Fruit fly (Drosophila melanogaster) whole organism, embryonic: ENCODE measurements around the gene alpha-Est3.
A peak's percentile ranks its signal among the peaks of the same experiment; 100 is the strongest.

Experiments used
- Awh ChIP-seq: fragments of 200-800 bp; sonication (Bioruptor generic); IDR thresholded peaks from 2 replicates; pipeline ENCODE4, ENCODE4 v1.3.6; 2022; ENCODE audit warnings: missing biosample characterization, missing genetic modification characterization
- Bdp1 ChIP-seq: fragments of 200-800 bp; sonication (Bioruptor generic); optimal IDR thresholded peaks from 3 replicates; lab custom pipeline; 2016; ENCODE audit warnings: missing biosample characterization, missing genetic modification characterization
- CG10209 ChIP-seq: fragments of 200-800 bp; sonication (Bioruptor generic); optimal IDR thresholded peaks from 3 replicates; lab custom pipeline; 2017; ENCODE audit warnings: missing biosample characterization, mild to moderate bottlenecking, missing genetic modification characterization, missing genetic modification reagents
- CG10462 ChIP-seq: fragments of 200-800 bp; sonication (Bioruptor generic); optimal IDR thresholded peaks from 2 replicates; lab custom pipeline; 2016; ENCODE audit warnings: missing biosample characterization, missing genetic modification characterization
- CG11456 ChIP-seq: fragments of 200-800 bp; sonication (Bioruptor generic); IDR thresholded peaks from 3 replicates; pipeline ENCODE4 v1.3.6; 2022; ENCODE audit warnings: missing biosample characterization, missing genetic modification characterization
- CG12104 ChIP-seq: fragments of 200-800 bp; sonication (Bioruptor generic); optimal IDR thresholded peaks from 3 replicates; lab custom pipeline; 2016; ENCODE audit warnings: missing biosample characterization, missing genetic modification characterization
- CG1233 ChIP-seq: fragments of 200-800 bp; sonication (Bioruptor generic); optimal IDR thresholded peaks from 4 replicates; lab custom pipeline; 2018; ENCODE audit warnings: missing biosample characterization, mild to moderate bottlenecking, missing genetic modification characterization
- CG13123 ChIP-seq: fragments of 200-800 bp; sonication (Bioruptor generic); optimal IDR thresholded peaks from 2 replicates; lab custom pipeline; 2016; ENCODE audit warnings: missing biosample characterization, missing genetic modification characterization
- CG15514 ChIP-seq: fragments of 200-800 bp; sonication (Bioruptor generic); optimal IDR thresholded peaks from 3 replicates; lab custom pipeline; 2017; ENCODE audit warnings: missing biosample characterization, missing genetic modification characterization, mild to moderate bottlenecking, moderate library complexity, missing genetic modification reagents
- CG1647 ChIP-seq: fragments of 200-800 bp; sonication (Bioruptor generic); optimal IDR thresholded peaks from 3 replicates; lab custom pipeline; 2016; ENCODE audit warnings: missing biosample characterization, missing genetic modification characterization
- CG17186 ChIP-seq: fragments of 200-800 bp; sonication (Bioruptor generic); optimal IDR thresholded peaks from 3 replicates; lab custom pipeline; 2017; ENCODE audit warnings: missing biosample characterization, missing genetic modification reagents, missing genetic modification characterization
- CG17912 ChIP-seq: fragments of 200-800 bp; sonication (Bioruptor generic); optimal IDR thresholded peaks from 2 replicates; lab custom pipeline; 2018; ENCODE audit warnings: missing biosample characterization, mild to moderate bottlenecking, missing genetic modification characterization
- CG2199 ChIP-seq: fragments of 200-800 bp; sonication (Bioruptor generic); IDR thresholded peaks from 3 replicates; pipeline ENCODE4 v1.3.6; 2022; ENCODE audit warnings: missing biosample characterization, missing genetic modification characterization
- CG30403 ChIP-seq: fragments of 200-800 bp; sonication (Bioruptor generic); optimal IDR thresholded peaks from 3 replicates; lab custom pipeline; 2016; ENCODE audit warnings: missing biosample characterization, missing genetic modification characterization
- CG3838 ChIP-seq: fragments of 200-800 bp; sonication (Bioruptor generic); optimal IDR thresholded peaks from 3 replicates; lab custom pipeline; 2016; ENCODE audit warnings: missing biosample characterization, missing genetic modification characterization
- CG3847 ChIP-seq: fragments of 200-800 bp; sonication (Bioruptor generic); IDR thresholded peaks from 2 replicates; pipeline ENCODE4 v1.3.6; 2022; ENCODE audit warnings: missing biosample characterization, missing genetic modification characterization
- CG5180 ChIP-seq: fragments of 200-800 bp; sonication (Bioruptor generic); optimal IDR thresholded peaks from 3 replicates; lab custom pipeline; 2017; ENCODE audit warnings: missing biosample characterization, missing genetic modification characterization, mild to moderate bottlenecking, moderate library complexity, missing genetic modification reagents
- CG6683 ChIP-seq: fragments of 200-800 bp; sonication (Bioruptor generic); optimal IDR thresholded peaks from 2 replicates; lab custom pipeline; 2017; ENCODE audit warnings: missing biosample characterization, mild to moderate bottlenecking, missing genetic modification characterization, missing genetic modification reagents
- CG7963 ChIP-seq: fragments of 200-800 bp; sonication (Bioruptor generic); IDR thresholded peaks from 3 replicates; pipeline ENCODE4 v1.3.6; 2022; ENCODE audit warnings: missing biosample characterization, missing genetic modification characterization; ENCODE audit not compliant: partially characterized antibody
- Camta ChIP-seq: fragments of 200-800 bp; sonication (Bioruptor generic); optimal IDR thresholded peaks from 2 replicates; lab custom pipeline; 2016; ENCODE audit warnings: missing biosample characterization, missing genetic modification characterization
- Drgx ChIP-seq: fragments of 200-800 bp; sonication (Bioruptor generic); IDR thresholded peaks from 2 replicates; pipeline ENCODE4 v1.3.6; 2022; ENCODE audit warnings: missing biosample characterization, missing genetic modification characterization
- H2.0 ChIP-seq: fragments of 200-800 bp; sonication (Bioruptor generic); IDR thresholded peaks from 2 replicates; pipeline ENCODE4 v1.3.6; 2022; ENCODE audit warnings: missing biosample characterization, missing genetic modification characterization
- HLHmδ ChIP-seq: fragments of 200-800 bp; sonication (Bioruptor generic); optimal IDR thresholded peaks from 2 replicates; lab custom pipeline; 2018; ENCODE audit warnings: missing biosample characterization, mild to moderate bottlenecking, missing genetic modification characterization, moderate library complexity
- HmgZ ChIP-seq: fragments of 200-800 bp; sonication (Bioruptor generic); optimal IDR thresholded peaks from 2 replicates; lab custom pipeline; 2018; ENCODE audit warnings: missing biosample characterization, mild to moderate bottlenecking, missing genetic modification characterization
- MBD-R2 ChIP-seq: fragments of 200-800 bp; sonication (Bioruptor generic); IDR thresholded peaks from 2 replicates; pipeline ENCODE4 v1.3.6; 2022; ENCODE audit warnings: missing biosample characterization, missing genetic modification characterization
- Med ChIP-seq: fragments of 200-800 bp; sonication (Bioruptor generic); peaks from one replicate; lab custom pipeline; 2016; ENCODE audit warnings: missing biosample characterization, missing genetic modification characterization, mild to moderate bottlenecking, inconsistent platforms, moderate library complexity
- Mrtf ChIP-seq: fragments of 200-800 bp; sonication (Bioruptor generic); IDR thresholded peaks from 3 replicates; pipeline ENCODE4 v1.3.6; 2022; ENCODE audit warnings: missing biosample characterization, missing genetic modification characterization
- NC2β ChIP-seq: fragments of 200-800 bp; sonication (Bioruptor generic); optimal IDR thresholded peaks from 2 replicates; lab custom pipeline; 2016; ENCODE audit warnings: missing biosample characterization, missing genetic modification characterization
- Pdp1 ChIP-seq, 2 experiments: fragments of 200-800 bp; sonication (Bioruptor generic); optimal IDR thresholded peaks; 3 replicates each; lab custom pipeline; 2016; ENCODE audit warnings: missing biosample characterization in 2 of 2, missing genetic modification characterization in 2 of 2, mild to moderate bottlenecking in 1 of 2, moderate library complexity in 1 of 2
- Taf1 ChIP-seq: fragments of 200-800 bp; sonication (Bioruptor generic); IDR thresholded peaks from 2 replicates; pipeline ENCODE4 v1.3.6; 2022; ENCODE audit warnings: missing biosample characterization, missing genetic modification characterization
- Tbp ChIP-seq: fragments of >200 bp; optimal IDR thresholded peaks from 2 replicates; lab custom pipeline; 2018; ENCODE audit warnings: missing biosample characterization, missing genetic modification characterization
- ara ChIP-seq: fragments of 200-800 bp; sonication (Bioruptor generic); IDR thresholded peaks from 2 replicates; pipeline ENCODE4 v1.3.6; 2022; ENCODE audit warnings: missing biosample characterization, missing genetic modification characterization
- ci ChIP-seq: fragments of 200-800 bp; sonication (Bioruptor generic); IDR thresholded peaks from 3 replicates; pipeline ENCODE4 v1.3.6; 2022; ENCODE audit warnings: missing biosample characterization, missing genetic modification characterization
- crp ChIP-seq, 2 experiments: fragments of 200-800 bp; sonication (Bioruptor generic); optimal IDR thresholded peaks; 2 replicates in 1 of 2; 3 replicates in 1 of 2; lab custom pipeline; 2017; ENCODE audit warnings: missing biosample characterization in 2 of 2, missing genetic modification characterization in 2 of 2, mild to moderate bottlenecking in 1 of 2, moderate library complexity in 1 of 2
- danr ChIP-seq: fragments of 200-800 bp; sonication (Bioruptor generic); IDR thresholded peaks from 2 replicates; pipeline ENCODE4 v1.3.6; 2022; ENCODE audit warnings: missing biosample characterization, missing genetic modification characterization
- disco-r ChIP-seq: fragments of 200-800 bp; sonication (Bioruptor generic); optimal IDR thresholded peaks from 2 replicates; lab custom pipeline; 2016; ENCODE audit warnings: missing biosample characterization, missing genetic modification characterization
- en ChIP-seq: fragments of 200-800 bp; sonication (Bioruptor generic); optimal IDR thresholded peaks from 2 replicates; lab custom pipeline; 2016; ENCODE audit warnings: missing biosample characterization, missing genetic modification characterization
- hbn ChIP-seq: fragments of 200-800 bp; sonication (Bioruptor generic); IDR thresholded peaks from 2 replicates; pipeline ENCODE4 v1.3.6; 2022; ENCODE audit warnings: missing biosample characterization, missing genetic modification characterization; ENCODE audit not compliant: partially characterized antibody
- kah ChIP-seq: fragments of 200-800 bp; sonication (Bioruptor generic); optimal IDR thresholded peaks from 2 replicates; lab custom pipeline; 2018; ENCODE audit warnings: missing biosample characterization, mild to moderate bottlenecking, missing genetic modification characterization
- kay ChIP-seq: fragments of 200-800 bp; sonication (Bioruptor generic); optimal IDR thresholded peaks from 2 replicates; lab custom pipeline; 2016; ENCODE audit warnings: missing biosample characterization, missing genetic modification characterization
- klu ChIP-seq: fragments of 200-800 bp; sonication (Bioruptor generic); IDR thresholded peaks from 2 replicates; pipeline ENCODE4 v1.3.6; 2022; ENCODE audit warnings: missing biosample characterization, missing genetic modification characterization
- luna ChIP-seq: fragments of 200-800 bp; sonication (Bioruptor generic); optimal IDR thresholded peaks from 2 replicates; lab custom pipeline; 2016; ENCODE audit warnings: missing biosample characterization, missing genetic modification characterization
- nmo ChIP-seq: fragments of 200-800 bp; sonication (Bioruptor generic); optimal IDR thresholded peaks from 2 replicates; lab custom pipeline; 2018; ENCODE audit warnings: missing biosample characterization, mild to moderate bottlenecking, missing genetic modification characterization, moderate library complexity
- otp ChIP-seq: fragments of 200-800 bp; sonication (Bioruptor generic); IDR thresholded peaks from 3 replicates; pipeline ENCODE4, ENCODE4 v1.3.6; 2022; ENCODE audit warnings: missing biosample characterization, missing genetic modification characterization
- peb ChIP-seq: fragments of 200-800 bp; sonication (Bioruptor generic); IDR thresholded peaks from 2 replicates; pipeline ENCODE4 v1.3.6; 2022; ENCODE audit warnings: missing biosample characterization, missing genetic modification characterization
- pho ChIP-seq: fragments of 200-800 bp; sonication (Bioruptor generic); optimal IDR thresholded peaks from 2 replicates; lab custom pipeline; 2016; ENCODE audit warnings: missing biosample characterization, missing genetic modification characterization
- pros ChIP-seq: fragments of 200-800 bp; sonication (Bioruptor generic); optimal IDR thresholded peaks from 3 replicates; lab custom pipeline; 2019; ENCODE audit warnings: missing biosample characterization, mild to moderate bottlenecking, missing genetic modification characterization, moderate library complexity
- sim ChIP-seq: fragments of 200-800 bp; sonication (Bioruptor generic); IDR thresholded peaks from 2 replicates; pipeline ENCODE4 v1.3.6; 2022; ENCODE audit warnings: missing biosample characterization, missing genetic modification characterization
- slou ChIP-seq: fragments of 200-800 bp; sonication (Bioruptor generic); optimal IDR thresholded peaks from 3 replicates; lab custom pipeline; 2016; ENCODE audit warnings: missing biosample characterization, missing genetic modification characterization
- so ChIP-seq: fragments of 200-800 bp; sonication (Bioruptor generic); IDR thresholded peaks from 3 replicates; pipeline ENCODE4 v1.3.6; 2022; ENCODE audit warnings: missing biosample characterization, missing genetic modification characterization
- tap ChIP-seq: fragments of 200-800 bp; optimal IDR thresholded peaks from 3 replicates; lab custom pipeline; 2019; ENCODE audit warnings: missing biosample characterization, mild to moderate bottlenecking, missing genetic modification characterization, moderate library complexity
- zen ChIP-seq: fragments of 200-800 bp; sonication (Bioruptor generic); optimal IDR thresholded peaks from 3 replicates; lab custom pipeline; 2018; ENCODE audit warnings: missing biosample characterization, mild to moderate bottlenecking, missing genetic modification characterization, moderate library complexity

Gene alpha-Est3

dm6 chr3R:7492099-7492498, 49.3 kb downstream of the alpha-Est3 start (continued):
- TF ChIP-seq CG30403 (peak; percentile 48), CG1647 (GFP tag; lab: Kevin White, UChicago) (no peak), Camta (GFP tag; lab: Kevin White, UChicago) (peak; percentile 32), klu (GFP tag; lab: Robert Waterston, UW) (no peak), CG3847 (GFP tag; lab: Robert Waterston, UW) (no peak), CG17186 (GFP tag; lab: Kevin White, UChicago) (no peak), Pdp1 (GFP tag; optimal IDR thresholded peaks at IDR 0.05; lab: Kevin White, UChicago) (peak; percentile 41 to 52), kay (peak; percentile 11), danr (no peak), CG5180 (no peak), CG10462 (GFP tag; lab: Kevin White, UChicago) (no peak), Awh (GFP tag; lab: Robert Waterston, UW) (no peak; the same call in 1 of the 2 replicates), luna (GFP tag; lab: Kevin White, UChicago) (no peak), kah (GFP tag; lab: Kevin White, UChicago) (no peak), otp (no peak), nmo (GFP tag; lab: Kevin White, UChicago) (peak; percentile 40), Taf1 (no peak), CG15514 (GFP tag; lab: Kevin White, UChicago) (peak; percentile 9), H2.0 (GFP tag; lab: Robert Waterston, UW) (no peak), NC2β (GFP tag; lab: Kevin White, UChicago) (no peak), CG7963 (GFP tag; lab: Robert Waterston, UW) (peak; percentile 67; the same call in 2 of the 3 replicates), pho (GFP tag; lab: Kevin White, UChicago) (no peak), CG1233 (GFP tag; lab: Kevin White, UChicago) (no peak), CG11456 (no peak), ci (GFP tag; lab: Robert Waterston, UW) (peak; percentile 47; the same call in 1 of the 3 replicates), HmgZ (tag; lab: Kevin White, UChicago) (peak; percentile 33), Drgx (no peak), CG13123 (GFP tag; lab: Kevin White, UChicago) (no peak), so (GFP tag; lab: Robert Waterston, UW) (no peak), pros (GFP tag; lab: Kevin White, UChicago) (no peak), HLHmδ (GFP tag; lab: Kevin White, UChicago) (no peak), CG2199 (GFP tag; lab: Robert Waterston, UW) (0 out of 3 replicates have a peak, but pooled peaks have one; percentile 14), CG12104 (GFP tag; lab: Kevin White, UChicago) (no peak), peb (GFP tag; lab: Robert Waterston, UW) (no peak), disco-r (GFP tag; lab: Kevin White, UChicago) (no peak), slou (GFP tag; lab: Kevin White, UChicago) (no peak), MBD-R2 (GFP tag; lab: Robert Waterston, UW) (peak; percentile 17; the same call in 1 of the 2 replicates), sim (no peak), ara (GFP tag; lab: Robert Waterston, UW) (no peak), CG10209 (peak; percentile 15), en (GFP tag; lab: Kevin White, UChicago) (no peak), hbn (GFP tag; lab: Robert Waterston, UW) (no peak), CG6683 (no peak), Bdp1 (GFP tag; lab: Kevin White, UChicago) (no peak), tap (tag; lab: Kevin White, UChicago) (no peak), Tbp (no peak), CG17912 (GFP tag; lab: Kevin White, UChicago) (no peak), crp (GFP tag; optimal IDR thresholded peaks at IDR 0.05; lab: Kevin White, UChicago) (no peak), CG3838 (GFP tag; lab: Kevin White, UChicago) (no peak), zen (tag; lab: Kevin White, UChicago) (no peak), Med (GFP tag; lab: Kevin White, UChicago) (peak; percentile 83), Mrtf (no peak)
